Worm (Caenorhabditis elegans): Measurements from ENCODE around the gene clec-198.
A peak's percentile ranks its signal among the peaks of the same experiment; 100 is the strongest.

Gene clec-198

ce11 chrIV:17316398-17316797 is 30.6 kb upstream of the clec-198 start, which contains the start of gene C49C3.20:
Gene C49C3.20, minus strand, starts transcription at chrIV:17316498.
- TF ChIP-seq nhr-179 (tag; optimal IDR thresholded peaks at IDR 0.05): no peak
- TF ChIP-seq mcd-1 (GFP tag; IDR thresholded peaks at IDR 0.05): no peak
- no peak for TF ChIP-seq madf-3 (GFP tag; IDR thresholded peaks at IDR 0.05)
- TF ChIP-seq K12H6.12 (tag; optimal IDR thresholded peaks at IDR 0.05): no peak
- TF ChIP-seq cebp-1 (GFP tag; IDR thresholded peaks at IDR 0.05): no peak
- TF ChIP-seq cebp-1 (tag; optimal IDR thresholded peaks at IDR 0.05): no peak
- no peak for TF ChIP-seq ztf-28 (GFP tag; IDR thresholded peaks at IDR 0.05)
- TF ChIP-seq cebp-2 (GFP tag; IDR thresholded peaks at IDR 0.05): no peak
- no peak for TF ChIP-seq nfya-1 (tag; optimal IDR thresholded peaks at IDR 0.05; ENCODE audit: borderline replicate concordance, insufficient read depth)
- no peak for TF ChIP-seq F55B11.4 (tag; optimal IDR thresholded peaks at IDR 0.05; ENCODE audit: borderline replicate concordance, insufficient read depth)
- no peak for TF ChIP-seq nfyb-1 (GFP tag; IDR thresholded peaks at IDR 0.05)
- TF ChIP-seq hlh-12 (tag; optimal IDR thresholded peaks at IDR 0.05): no peak
- TF ChIP-seq gei-17 (GFP tag; optimal IDR thresholded peaks at IDR 0.05): no peak
- TF ChIP-seq sptf-2 (GFP tag; optimal IDR thresholded peaks at IDR 0.05): no peak
- TF ChIP-seq aptf-3 (GFP tag; IDR thresholded peaks at IDR 0.05): no peak
- no peak for TF ChIP-seq B0336.3 (GFP tag; IDR thresholded peaks at IDR 0.05)
- no peak for TF ChIP-seq xnd-1 (tag; optimal IDR thresholded peaks at IDR 0.05)

ce11 chrIV:17320445-17320844 is 26.5 kb upstream of the clec-198 start, which contains the start of gene C49C3.4:
Gene C49C3.4, plus strand, starts transcription at chrIV:17320795.
- no peak for TF ChIP-seq hlh-12 (tag; optimal IDR thresholded peaks at IDR 0.05)
- TF ChIP-seq ama-1 (optimal IDR thresholded peaks at IDR 0.05): no peak
- no peak for TF ChIP-seq ama-1 (GFP tag; optimal IDR thresholded peaks at IDR 0.05)
- TF ChIP-seq B0019.2 (GFP tag; conservative IDR thresholded peaks at IDR 0.05): no peak
- no peak for TF ChIP-seq lin-40 (tag; optimal IDR thresholded peaks at IDR 0.05)
- peak; percentile 56 for TF ChIP-seq nhr-80 (tag; optimal IDR thresholded peaks at IDR 0.05)
- no peak for TF ChIP-seq F39B2.1 (GFP tag; IDR thresholded peaks at IDR 0.05)
- TF ChIP-seq lin-26 (GFP tag; IDR thresholded peaks at IDR 0.05): no peak

- TF ChIP-seq sptf-2 (GFP tag; optimal IDR thresholded peaks at IDR 0.05) (no peak), hmg-1.2 (GFP tag; IDR thresholded peaks at IDR 0.05) (peak; percentile 53; the same call in 1 of the 2 replicates)
Observed at ce11 chrIV:17328834-17329233, 18.1 kb upstream of the clec-198 start, which contains the start of gene ceh-88. Gene ceh-88, plus strand, starts transcription at chrIV:17329188.

ce11 chrIV:17331100-17331577 is 15.8 kb upstream of the clec-198 start, which contains the start of gene C49C3.6:
Gene C49C3.6, plus strand, starts transcription at chrIV:17331527.
- TF ChIP-seq snpc-4 (GFP tag; optimal IDR thresholded peaks at IDR 0.05) (peak; percentile 51), snpc-4 (tag; optimal IDR thresholded peaks at IDR 0.05) (peak in 2 of 4 experiments; percentile 27 to 67), hmg-1.2 (GFP tag; IDR thresholded peaks at IDR 0.05) (peak; percentile 95), T26A5.8 (tag; optimal IDR thresholded peaks at IDR 0.05) (no peak), mcd-1 (GFP tag; IDR thresholded peaks at IDR 0.05) (peak; percentile 70), Y67H2A.10 (GFP tag; conservative IDR thresholded peaks at IDR 0.05) (no peak)

- no peak for TF ChIP-seq K11D2.4 (GFP tag; IDR thresholded peaks at IDR 0.05)
- no peak for TF ChIP-seq ztf-18 (tag; optimal IDR thresholded peaks at IDR 0.05)
- TF ChIP-seq sdz-38 (tag; optimal IDR thresholded peaks at IDR 0.05): no peak
- no peak for TF ChIP-seq snpc-4 (GFP tag; optimal IDR thresholded peaks at IDR 0.05)
- TF ChIP-seq snpc-4 (tag; optimal IDR thresholded peaks at IDR 0.05): peak in 1 of 4 experiments; percentile 50
- no peak for TF ChIP-seq madf-6 (GFP tag; IDR thresholded peaks at IDR 0.05)
- TF ChIP-seq ceh-91 (GFP tag; IDR thresholded peaks at IDR 0.05): no peak
Observed at ce11 chrIV:17332261-17332660, 14.7 kb upstream of the clec-198 start, which contains the start of gene C49C3.7. Gene C49C3.7, plus strand, starts transcription at chrIV:17332561.

Data from whole organism, young adult.